Fruit fly (Drosophila melanogaster) whole organism: ENCODE results near the gene CG14079.

Experiments used
- CG8478 ChIP-seq: fragments of >200 bp; optimal IDR thresholded peaks from 2 replicates; lab custom pipeline; 2018; ENCODE audit warnings: inconsistent platforms
- EcR ChIP-seq, 2 experiments: fragments of >200 bp; optimal IDR thresholded peaks; 2 replicates each; lab custom pipeline; 2017; ENCODE audit warnings: missing biosample characterization in 2 of 2, missing genetic modification characterization in 2 of 2, missing genetic modification reagents in 2 of 2

dm6 chr3L:19091423-19092124, 6.2 kb upstream of the CG14079 start:
- no peak for TF ChIP-seq CG8478 (lab: Kevin White, UChicago)
- TF ChIP-seq EcR (GFP tag; optimal IDR thresholded peaks at IDR 0.05; lab: Kevin White, UChicago) = no peak
